Worm (Caenorhabditis elegans): ENCODE data around the gene nhr-177.
"Not testable (repeated sequence)": the region's sequence is repeated elsewhere in the genome, so short reads cannot be mapped to it uniquely, and the experiment has no call there.

DNA sequence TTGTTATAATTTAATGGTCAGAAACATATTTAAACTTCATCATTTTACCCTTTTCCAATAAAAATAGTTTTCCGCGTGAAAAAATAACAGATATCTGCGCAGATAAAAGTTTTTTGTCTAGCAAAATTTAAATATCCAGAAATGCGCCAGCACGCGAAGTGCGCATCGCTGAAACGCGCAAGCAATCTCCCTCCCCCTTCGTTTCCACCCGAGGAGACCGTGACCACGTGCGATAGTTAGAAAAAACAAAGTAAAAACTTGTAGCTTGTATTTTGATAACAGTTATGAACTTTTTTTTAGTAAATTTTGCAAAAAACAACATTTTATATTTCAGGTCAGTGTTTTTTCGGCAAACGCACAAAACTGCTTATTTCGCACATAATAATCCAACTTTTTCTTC lies 11.0 kb upstream of the nhr-177 start:
- not testable (repeated sequence) for TF ChIP-seq Y53G8AR.9 (GFP tag; conservative IDR thresholded peaks at IDR 0.05); bed-2 (GFP tag; IDR thresholded peaks at IDR 0.05); F37B4.10 (GFP tag; IDR thresholded peaks at IDR 0.05); akir-1 (GFP tag; optimal IDR thresholded peaks at IDR 0.05); unc-62 (GFP tag; optimal IDR thresholded peaks at IDR 0.05); lin-35 (GFP tag; optimal IDR thresholded peaks at IDR 0.05); zim-3 (tag; optimal IDR thresholded peaks at IDR 0.05); rpc-1 (optimal IDR thresholded peaks at IDR 0.05); rpc-1 (tag; optimal IDR thresholded peaks at IDR 0.05); hrde-1 (tag; optimal IDR thresholded peaks at IDR 0.05; ENCODE audit: borderline replicate concordance); F49E8.2 (tag; optimal IDR thresholded peaks at IDR 0.05; ENCODE audit: insufficient read depth); snpc-4 (GFP tag; optimal IDR thresholded peaks at IDR 0.05); snpc-4 (tag; optimal IDR thresholded peaks at IDR 0.05); aptf-3 (GFP tag; IDR thresholded peaks at IDR 0.05); snpc-1.1 (tag; optimal IDR thresholded peaks at IDR 0.05; ENCODE audit: insufficient read depth)
- 0 out of 2 replicates have a peak, but pooled peaks have one; percentile 24 for TF ChIP-seq hmg-20 (GFP tag; IDR thresholded peaks at IDR 0.05)
